Fruit fly (Drosophila melanogaster): ENCODE data around the gene CG3587.
A peak's percentile ranks its signal among the peaks of the same experiment; 100 is the strongest.

The CG3587 gene

DNA sequence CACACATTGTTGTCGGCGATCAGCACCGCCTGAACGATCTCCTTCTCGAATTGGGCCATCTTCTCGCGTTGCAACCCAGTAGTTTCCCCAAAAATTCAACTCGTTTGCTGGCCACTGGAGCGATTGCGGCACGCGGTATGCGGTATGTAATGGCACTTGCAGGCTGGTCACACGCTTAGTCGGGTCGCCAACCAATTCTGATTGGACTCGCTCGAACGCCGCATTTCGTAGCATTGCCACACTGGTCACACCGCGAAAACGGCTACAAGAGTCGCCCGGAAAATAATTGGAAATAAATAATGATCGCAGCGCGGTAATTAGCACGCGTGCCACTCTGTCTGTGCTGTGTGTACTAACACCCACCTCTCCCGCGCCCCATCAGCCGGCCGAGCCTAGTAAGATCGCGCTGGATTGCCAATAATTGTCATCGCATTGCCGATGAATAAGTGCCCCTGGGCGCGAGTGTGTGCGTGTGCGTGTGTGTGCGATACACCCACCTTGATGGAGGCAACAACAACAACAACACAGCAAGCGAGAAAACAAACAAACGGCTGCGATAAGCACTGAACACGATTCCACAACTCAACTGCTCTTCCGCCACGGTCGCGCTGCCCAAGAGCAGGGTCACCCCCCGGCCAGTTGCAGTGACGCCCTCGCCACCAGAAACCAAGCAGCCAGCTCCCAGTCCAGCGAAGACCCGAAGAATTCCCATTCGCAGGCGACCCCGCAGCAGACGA lies 17.2 kb upstream of the CG3587 start, which contains the start of the genes eIF2Bepsilon and Ocrl:
TSS of gene eIF2Bepsilon (minus strand) at position 110 of the 737 bp plus-strand sequence.
TSS of gene Ocrl (plus strand) at position 217 of the 737 bp plus-strand sequence.
- TF ChIP-seq CG13204 (GFP tag; optimal IDR thresholded peaks at IDR 0.05), result no peak
- TF ChIP-seq EcR (GFP tag; optimal IDR thresholded peaks at IDR 0.05), result peak; percentile 49
- no peak for TF ChIP-seq CG4496 (GFP tag; IDR thresholded peaks at IDR 0.05)
- TF ChIP-seq CG17806 (tag; optimal IDR thresholded peaks at IDR 0.05), result no peak

- TF ChIP-seq CG14655 (GFP tag; optimal IDR thresholded peaks at IDR 0.05), result no peak
- 0 out of 2 replicates have a peak, but pooled peaks have one; percentile 15 for TF ChIP-seq CG32121 (GFP tag; IDR thresholded peaks at IDR 0.05)
- TF ChIP-seq rn (GFP tag; IDR thresholded peaks at IDR 0.05), result no peak
- TF ChIP-seq gl (tag; optimal IDR thresholded peaks at IDR 0.05), result no peak
- no peak for TF ChIP-seq Snoo (tag; optimal IDR thresholded peaks at IDR 0.05)
- no peak for TF ChIP-seq CG9948 (tag; optimal IDR thresholded peaks at IDR 0.05)
- 0 out of 3 replicates have a peak, but pooled peaks have one; percentile 20 for TF ChIP-seq CG4496 (GFP tag; IDR thresholded peaks at IDR 0.05)
- TF ChIP-seq CG8301 (tag; optimal IDR thresholded peaks at IDR 0.05), result no peak
- TF ChIP-seq CG15710 (tag; optimal IDR thresholded peaks at IDR 0.05), result no peak
- TF ChIP-seq CG34367 (tag; optimal IDR thresholded peaks at IDR 0.05), result no peak
- TF ChIP-seq CG8159 (tag; optimal IDR thresholded peaks at IDR 0.05), result no peak
These were observed 12.4 kb upstream of the CG3587 start, which contains the start of gene CG11596 for dm6 chrX:1927473-1928306. TSS of gene CG11596 (plus strand) at chrX:1927683.

DNA sequence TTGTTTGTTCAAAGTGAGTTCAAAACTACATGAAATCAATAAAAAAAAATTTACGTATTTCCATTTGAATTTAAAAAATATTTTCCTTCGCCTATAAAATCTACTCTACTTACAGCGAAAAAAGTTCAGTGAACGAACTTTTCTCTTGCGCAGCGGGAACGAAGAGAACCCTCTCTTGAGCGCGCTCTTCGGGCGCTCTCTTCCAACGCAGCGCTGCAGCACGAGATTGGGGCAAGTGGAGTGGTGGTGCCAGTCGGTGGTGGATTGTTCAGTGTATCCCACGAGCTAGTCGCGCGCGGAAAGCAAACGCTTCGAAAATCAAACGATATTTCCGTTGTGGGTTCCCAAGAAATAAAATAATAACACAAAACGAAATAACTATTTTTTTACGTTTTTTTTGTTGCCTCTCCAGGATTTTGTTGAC lies 1.6 kb downstream of the CG3587 start, which contains the start of gene Hr4:
TSS of gene Hr4 (plus strand) at position 272 of the 424 bp plus-strand sequence.
- TF ChIP-seq Pif1A (GFP tag; optimal IDR thresholded peaks at IDR 0.05) (peak; percentile 10), Ets98B (GFP tag; IDR thresholded peaks at IDR 0.05) (peak; percentile 59; the same call in 1 of the 2 replicates), fd96Ca (GFP tag; IDR thresholded peaks at IDR 0.05) (no peak; the same call in 2 of the 3 replicates), EcR (GFP tag; optimal IDR thresholded peaks at IDR 0.05) (peak; percentile 99), CG15710 (tag; optimal IDR thresholded peaks at IDR 0.05) (no peak), CG8159 (tag; optimal IDR thresholded peaks at IDR 0.05) (peak; percentile 30), rn (GFP tag; IDR thresholded peaks at IDR 0.05) (no peak), CG13204 (GFP tag; optimal IDR thresholded peaks at IDR 0.05) (peak; percentile 26), CG9948 (tag; optimal IDR thresholded peaks at IDR 0.05) (no peak), CG4496 (GFP tag; IDR thresholded peaks at IDR 0.05) (peak; percentile 66; the same call in 2 of the 3 replicates), CG14655 (GFP tag; optimal IDR thresholded peaks at IDR 0.05) (no peak), CG12605 (GFP tag; IDR thresholded peaks at IDR 0.05) (peak; percentile 64), CG34367 (tag; optimal IDR thresholded peaks at IDR 0.05) (no peak), CG17806 (tag; optimal IDR thresholded peaks at IDR 0.05) (no peak), Snoo (tag; optimal IDR thresholded peaks at IDR 0.05) (peak; percentile 4), CG32121 (GFP tag; IDR thresholded peaks at IDR 0.05) (peak; percentile 48; the same call in 1 of the 2 replicates), Pif1B (GFP tag; optimal IDR thresholded peaks at IDR 0.05) (peak; percentile 28), D1 (tag; optimal IDR thresholded peaks at IDR 0.05) (no peak), CG10348 (GFP tag; IDR thresholded peaks at IDR 0.05) (no peak)

dm6 chrX:1943337-1944244 lies 3.5 kb downstream of the CG3587 start:
- TF ChIP-seq CG8159 (tag; optimal IDR thresholded peaks at IDR 0.05), result peak; percentile 66
- TF ChIP-seq CG9948 (tag; optimal IDR thresholded peaks at IDR 0.05), result peak; percentile 54
- TF ChIP-seq CG32121 (GFP tag; IDR thresholded peaks at IDR 0.05), result no peak
- peak; percentile 97 for TF ChIP-seq EcR (GFP tag; optimal IDR thresholded peaks at IDR 0.05)
- no peak for TF ChIP-seq CG10348 (GFP tag; IDR thresholded peaks at IDR 0.05)
- peak; percentile 34 for TF ChIP-seq Pif1B (GFP tag; optimal IDR thresholded peaks at IDR 0.05)
- TF ChIP-seq CG15710 (tag; optimal IDR thresholded peaks at IDR 0.05), result peak; percentile 65
- peak; percentile 65 for TF ChIP-seq Snoo (tag; optimal IDR thresholded peaks at IDR 0.05)
- peak; percentile 50 for TF ChIP-seq CG34367 (tag; optimal IDR thresholded peaks at IDR 0.05)
- TF ChIP-seq CG12605 (GFP tag; IDR thresholded peaks at IDR 0.05), result no peak
- no peak for TF ChIP-seq CG13204 (GFP tag; optimal IDR thresholded peaks at IDR 0.05)
- TF ChIP-seq CG8301 (tag; optimal IDR thresholded peaks at IDR 0.05), result peak; percentile 56
- peak; percentile 28 for TF ChIP-seq Pif1A (GFP tag; optimal IDR thresholded peaks at IDR 0.05)
- TF ChIP-seq CG17806 (tag; optimal IDR thresholded peaks at IDR 0.05), result peak; percentile 40
- TF ChIP-seq D1 (tag; optimal IDR thresholded peaks at IDR 0.05), result peak; percentile 7
- no peak for TF ChIP-seq rn (GFP tag; IDR thresholded peaks at IDR 0.05)
- TF ChIP-seq fd96Ca (GFP tag; IDR thresholded peaks at IDR 0.05), result 0 out of 3 replicates have a peak, but pooled peaks have one; percentile 29
- TF ChIP-seq CG14655 (GFP tag; optimal IDR thresholded peaks at IDR 0.05), result peak; percentile 71
- peak; percentile 19 for TF ChIP-seq Ets98B (GFP tag; IDR thresholded peaks at IDR 0.05)
- no peak for TF ChIP-seq gl (tag; optimal IDR thresholded peaks at IDR 0.05)
- TF ChIP-seq CG4496 (GFP tag; IDR thresholded peaks at IDR 0.05), result no peak

All from whole organism, pupa.